Fruit fly (Drosophila melanogaster): ENCODE data around the gene Vps60.

The Vps60 gene

dm6 chr3L:17596897-17597296, 24.5 kb downstream of the Vps60 start (continued):
- TF ChIP-seq Rx (GFP tag; IDR thresholded peaks at IDR 0.05), result no peak
- no peak for TF ChIP-seq TFAM (GFP tag; optimal IDR thresholded peaks at IDR 0.05)
- TF ChIP-seq CG14667 (GFP tag; IDR thresholded peaks at IDR 0.05), result no peak
- no peak for TF ChIP-seq Dip3 (GFP tag; optimal IDR thresholded peaks at IDR 0.05)
- TF ChIP-seq CG30403 (GFP tag; optimal IDR thresholded peaks at IDR 0.05), result peak; percentile 23
- TF ChIP-seq Doc2 (GFP tag; IDR thresholded peaks at IDR 0.05), result no peak
- peak; percentile 27 for TF ChIP-seq luna (GFP tag; optimal IDR thresholded peaks at IDR 0.05)
- peak; percentile 50 for TF ChIP-seq CG2120 (GFP tag; optimal IDR thresholded peaks at IDR 0.05)
- TF ChIP-seq CoRest (tag; optimal IDR thresholded peaks at IDR 0.05), result peak; percentile 23
- TF ChIP-seq Blimp-1 (GFP tag; optimal IDR thresholded peaks at IDR 0.05), result no peak
- TF ChIP-seq CG7745 (tag; optimal IDR thresholded peaks at IDR 0.05), result peak; percentile 60
- no peak for TF ChIP-seq CG9817 (tag; optimal IDR thresholded peaks at IDR 0.05)
- no peak for TF ChIP-seq vfl (GFP tag; optimal IDR thresholded peaks at IDR 0.05)
- TF ChIP-seq ham (GFP tag; IDR thresholded peaks at IDR 0.05), result no peak
- no peak for TF ChIP-seq Elba2 (GFP tag; optimal IDR thresholded peaks at IDR 0.05)
- TF ChIP-seq fd64A (GFP tag; optimal IDR thresholded peaks at IDR 0.05), result no peak
- TF ChIP-seq ind (GFP tag; optimal IDR thresholded peaks at IDR 0.05), result no peak
- no peak for TF ChIP-seq unc-4 (GFP tag; IDR thresholded peaks at IDR 0.05; ENCODE audit: partially characterized antibody)
- no peak for TF ChIP-seq tna (GFP tag; IDR thresholded peaks at IDR 0.05; ENCODE audit: partially characterized antibody)
- peak; percentile 62 for TF ChIP-seq nom (GFP tag; optimal IDR thresholded peaks at IDR 0.05)
- no peak for TF ChIP-seq CG18262 (tag; optimal IDR thresholded peaks at IDR 0.05)
- no peak for TF ChIP-seq mirr (GFP tag; optimal IDR thresholded peaks at IDR 0.05)
- TF ChIP-seq mld (GFP tag; IDR thresholded peaks at IDR 0.05; ENCODE audit: partially characterized antibody), result no peak
- no peak for TF ChIP-seq CG8765 (GFP tag; IDR thresholded peaks at IDR 0.05)
- TF ChIP-seq CG11695 (GFP tag; IDR thresholded peaks at IDR 0.05), result no peak
- TF ChIP-seq NFAT (GFP tag; IDR thresholded peaks at IDR 0.05), result no peak
- no peak for TF ChIP-seq Asciz (GFP tag; optimal IDR thresholded peaks at IDR 0.05)
- TF ChIP-seq Hr3 (GFP tag; optimal IDR thresholded peaks at IDR 0.05), result no peak
- TF ChIP-seq Fer3 (tag; optimal IDR thresholded peaks at IDR 0.05), result no peak
- peak; percentile 10 for TF ChIP-seq Abd-B (GFP tag; optimal IDR thresholded peaks at IDR 0.05)
- TF ChIP-seq ato (GFP tag; IDR thresholded peaks at IDR 0.05; ENCODE audit: partially characterized antibody), result no peak
- no peak for TF ChIP-seq CG12236 (GFP tag; optimal IDR thresholded peaks at IDR 0.05)
- TF ChIP-seq fd3F (GFP tag; optimal IDR thresholded peaks at IDR 0.05), result no peak
- TF ChIP-seq CG17802 (tag; optimal IDR thresholded peaks at IDR 0.05), result no peak
- TF ChIP-seq HLHmδ (GFP tag; optimal IDR thresholded peaks at IDR 0.05), result no peak
- no peak for TF ChIP-seq Drgx (GFP tag; IDR thresholded peaks at IDR 0.05)
- TF ChIP-seq CG10274 (GFP tag; optimal IDR thresholded peaks at IDR 0.05), result no peak
- no peak for TF ChIP-seq chinmo (GFP tag; IDR thresholded peaks at IDR 0.05; ENCODE audit: partially characterized antibody)
- no peak for TF ChIP-seq tio (GFP tag; optimal IDR thresholded peaks at IDR 0.05)
- TF ChIP-seq Ets65A (GFP tag), result no peak
- TF ChIP-seq seq (GFP tag; IDR thresholded peaks at IDR 0.05), result no peak
- no peak for TF ChIP-seq croc (GFP tag; conservative IDR thresholded peaks at IDR 0.05)
- TF ChIP-seq Ssrp (tag; optimal IDR thresholded peaks at IDR 0.05), result no peak
- peak; percentile 66 for TF ChIP-seq Hmr (GFP tag; optimal IDR thresholded peaks at IDR 0.05)
- TF ChIP-seq CG3163 (GFP tag; optimal IDR thresholded peaks at IDR 0.05), result no peak
- peak; percentile 36 to 45 for TF ChIP-seq dpn (GFP tag; optimal IDR thresholded peaks at IDR 0.05)
- no peak for TF ChIP-seq Doc3 (GFP tag; IDR thresholded peaks at IDR 0.05; ENCODE audit: partially characterized antibody)
- TF ChIP-seq CG12744 (GFP tag; optimal IDR thresholded peaks at IDR 0.05), result peak; percentile 18
- no peak for TF ChIP-seq CG5180 (GFP tag; optimal IDR thresholded peaks at IDR 0.05)
- TF ChIP-seq GATAe (GFP tag; conservative IDR thresholded peaks at IDR 0.05), result no peak
- TF ChIP-seq PHDP (tag; optimal IDR thresholded peaks at IDR 0.05), result peak; percentile 8

Data from whole organism, embryonic.